Worm (Caenorhabditis elegans): ENCODE results near the gene spc-1.
A peak's percentile ranks its signal among the peaks of the same experiment; 100 is the strongest.

Gene spc-1

DNA sequence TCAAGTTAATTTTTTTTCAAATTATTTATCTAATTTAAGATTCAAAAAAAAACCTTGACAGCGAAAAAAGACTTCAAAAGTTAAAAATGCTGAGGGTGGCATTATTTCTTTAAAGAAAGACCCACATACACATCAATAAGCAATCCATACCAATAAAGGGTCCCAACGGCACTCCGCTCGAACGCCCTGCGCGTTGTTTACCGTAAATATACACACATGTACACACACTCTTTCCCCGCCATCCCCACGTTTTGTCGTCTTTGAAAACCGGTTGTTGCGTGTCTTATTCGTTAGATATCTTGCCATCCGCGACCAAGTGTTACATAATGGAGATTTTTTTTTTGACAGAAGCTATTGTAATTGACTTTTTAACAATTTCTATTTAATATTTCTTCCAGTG, 32.7 kb upstream of the spc-1 start, which contains the start of gene gcc-1 (continued):
- no peak for TF ChIP-seq fos-1 (tag; optimal IDR thresholded peaks at IDR 0.05)

ce11 chrX:3156062-3156791, 29.3 kb upstream of the spc-1 start:
- TF ChIP-seq nhr-11 (tag; optimal IDR thresholded peaks at IDR 0.05) (no peak), elt-2 (tag; optimal IDR thresholded peaks at IDR 0.05) (no peak), nhr-23 (tag; optimal IDR thresholded peaks at IDR 0.05) (peak; percentile 85), pqm-1 (tag; optimal IDR thresholded peaks at IDR 0.05) (peak; percentile 7), nhr-67 (tag; optimal IDR thresholded peaks at IDR 0.05) (no peak), egl-5 (tag; optimal IDR thresholded peaks at IDR 0.05) (peak; percentile 59), egl-27 (tag; optimal IDR thresholded peaks at IDR 0.05) (no peak), unc-62 (GFP tag; optimal IDR thresholded peaks at IDR 0.05) (no peak), aly-2 (tag; optimal IDR thresholded peaks at IDR 0.05) (no peak), elt-3 (tag; optimal IDR thresholded peaks at IDR 0.05) (peak in 1 of 3 experiments; percentile 5), skn-1 (tag; optimal IDR thresholded peaks at IDR 0.05) (no peak), elt-1 (tag; optimal IDR thresholded peaks at IDR 0.05) (peak; percentile 38), snpc-4 (tag; optimal IDR thresholded peaks at IDR 0.05) (no peak), ceh-82 (tag; optimal IDR thresholded peaks at IDR 0.05) (no peak), daf-12 (tag; optimal IDR thresholded peaks at IDR 0.05) (no peak), ceh-28 (tag; optimal IDR thresholded peaks at IDR 0.05) (no peak), nhr-25 (tag; optimal IDR thresholded peaks at IDR 0.05) (peak; percentile 28), nhr-12 (tag; optimal IDR thresholded peaks at IDR 0.05) (no peak)

- TF ChIP-seq pqm-1 (tag; optimal IDR thresholded peaks at IDR 0.05) (peak; percentile 23), jun-1 (tag; optimal IDR thresholded peaks at IDR 0.05) (peak; percentile 45), nhr-25 (tag; optimal IDR thresholded peaks at IDR 0.05) (peak; percentile 54), ZK546.5 (tag; optimal IDR thresholded peaks at IDR 0.05) (no peak), elt-2 (tag; optimal IDR thresholded peaks at IDR 0.05) (peak; percentile 53)
Measured at ce11 chrX:3155111-3155843, 28.4 kb upstream of the spc-1 start.

- TF ChIP-seq nhr-25 (tag; optimal IDR thresholded peaks at IDR 0.05): no peak
- peak; percentile 49 for TF ChIP-seq elt-2 (tag; optimal IDR thresholded peaks at IDR 0.05)
Measured at ce11 chrX:3154562-3154961, 27.7 kb upstream of the spc-1 start.

- TF ChIP-seq nhr-76 (tag; optimal IDR thresholded peaks at IDR 0.05) (no peak), lin-15B (tag; optimal IDR thresholded peaks at IDR 0.05) (no peak), pqm-1 (tag; optimal IDR thresholded peaks at IDR 0.05) (peak; percentile 96), ama-1 (optimal IDR thresholded peaks at IDR 0.05) (no peak), jun-1 (tag; optimal IDR thresholded peaks at IDR 0.05) (peak; percentile 72), pha-4 (tag; optimal IDR thresholded peaks at IDR 0.05) (peak; percentile 42), elt-2 (tag; optimal IDR thresholded peaks at IDR 0.05) (peak; percentile 98)
Measured at ce11 chrX:3153133-3153532, 26.3 kb upstream of the spc-1 start.

DNA sequence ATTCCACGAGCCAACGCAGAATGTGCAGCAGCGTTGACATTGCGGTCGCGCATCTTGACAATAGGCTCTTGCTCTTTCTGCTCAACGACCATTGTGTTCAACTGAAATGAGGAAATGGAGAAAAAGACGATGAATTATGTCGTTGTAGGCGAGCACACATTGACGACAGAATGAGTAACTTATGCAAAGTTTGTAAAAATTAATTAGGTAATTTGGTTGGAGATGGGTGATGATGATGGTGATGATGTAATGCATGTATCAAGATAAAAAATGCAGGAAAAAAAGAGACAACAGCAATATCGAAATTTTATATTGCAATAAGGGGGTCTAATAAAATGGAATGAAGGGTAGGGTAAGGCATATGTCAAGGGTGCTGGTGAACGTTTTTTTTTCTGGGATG, 25.5 kb upstream of the spc-1 start, which contains the start of gene bbln-1:
Gene bbln-1 (minus strand): TSS at position 101 of the 400 bp plus-strand sequence.
- TF ChIP-seq pha-4 (tag; optimal IDR thresholded peaks at IDR 0.05): no peak
- TF ChIP-seq nfya-1 (tag; optimal IDR thresholded peaks at IDR 0.05; ENCODE audit: insufficient read depth): no peak
- TF ChIP-seq elt-1 (tag; optimal IDR thresholded peaks at IDR 0.05): no peak

ce11 chrX:3145265-3145664, 18.4 kb upstream of the spc-1 start, which contains the start of gene C15C7.4:
TSS of gene C15C7.4 (plus strand) at chrX:3145565.
- TF ChIP-seq snpc-4 (tag; optimal IDR thresholded peaks at IDR 0.05): no peak
- TF ChIP-seq jun-1 (tag; optimal IDR thresholded peaks at IDR 0.05): no peak
- TF ChIP-seq R02D3.7 (tag; optimal IDR thresholded peaks at IDR 0.05): no peak
- no peak for TF ChIP-seq nhr-28 (tag; optimal IDR thresholded peaks at IDR 0.05)
- TF ChIP-seq zag-1 (tag; optimal IDR thresholded peaks at IDR 0.05): no peak
- TF ChIP-seq pqm-1 (tag; optimal IDR thresholded peaks at IDR 0.05): no peak
- no peak for TF ChIP-seq nhr-67 (tag; optimal IDR thresholded peaks at IDR 0.05)
- no peak for TF ChIP-seq elt-1 (tag; optimal IDR thresholded peaks at IDR 0.05)
- no peak for TF ChIP-seq nhr-12 (tag; optimal IDR thresholded peaks at IDR 0.05)
- TF ChIP-seq unc-39 (tag; optimal IDR thresholded peaks at IDR 0.05): no peak
- TF ChIP-seq fos-1 (tag; optimal IDR thresholded peaks at IDR 0.05): no peak
- no peak for TF ChIP-seq ceh-16 (tag; optimal IDR thresholded peaks at IDR 0.05)
